Fruit fly (Drosophila melanogaster): ENCODE measurements around the gene Galk.

Gene Galk

DNA sequence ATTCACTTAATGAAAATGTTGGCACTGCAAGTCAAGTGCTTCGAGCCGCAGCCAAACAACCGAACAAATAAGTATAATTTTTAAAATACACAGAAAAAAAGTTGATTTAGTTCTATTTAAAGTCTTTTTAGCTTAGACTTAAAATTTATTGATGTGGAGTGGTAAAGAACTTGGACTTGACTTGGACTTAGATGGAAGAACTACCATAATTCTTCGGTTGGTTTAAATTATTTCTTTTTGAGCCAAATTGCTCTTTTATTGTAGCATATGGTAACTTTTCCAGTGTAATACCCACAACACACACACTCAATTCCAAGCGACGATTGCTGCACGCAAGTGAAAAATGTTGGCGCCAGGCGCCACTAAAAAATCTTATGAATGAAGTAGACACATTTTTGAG, 42.2 kb upstream of the Galk start (continued):
- peak; percentile 10 for TF ChIP-seq CG3407 (GFP tag; optimal IDR thresholded peaks at IDR 0.05)
- TF ChIP-seq Lhr (GFP tag; optimal IDR thresholded peaks at IDR 0.05) = peak; percentile 21
- TF ChIP-seq wek (GFP tag; optimal IDR thresholded peaks at IDR 0.05) = no peak
- peak; percentile 6 for TF ChIP-seq CG2875 (GFP tag; optimal IDR thresholded peaks at IDR 0.05)
- no peak for TF ChIP-seq luna (GFP tag; optimal IDR thresholded peaks at IDR 0.05)
- TF ChIP-seq CG14441 (GFP tag; IDR thresholded peaks at IDR 0.05) = no peak
- TF ChIP-seq CG9876 (GFP tag; optimal IDR thresholded peaks at IDR 0.05) = no peak
- TF ChIP-seq jumu (GFP tag; optimal IDR thresholded peaks at IDR 0.05) = no peak
- TF ChIP-seq D (optimal IDR thresholded peaks at IDR 0.05) = no peak
- peak; percentile 38 for TF ChIP-seq D (GFP tag; optimal IDR thresholded peaks at IDR 0.05)
- TF ChIP-seq ham (GFP tag; IDR thresholded peaks at IDR 0.05) = no peak
- no peak for TF ChIP-seq Gug (GFP tag; IDR thresholded peaks at IDR 0.05)
- TF ChIP-seq ase (GFP tag; IDR thresholded peaks at IDR 0.05) = 0 out of 3 replicates have a peak, but pooled peaks have one; percentile 28
- no peak for TF ChIP-seq Dref (GFP tag; IDR thresholded peaks at IDR 0.05)
- TF ChIP-seq CG8281 (tag; optimal IDR thresholded peaks at IDR 0.05) = no peak
- peak; percentile 12 for TF ChIP-seq NK7.1 (GFP tag; optimal IDR thresholded peaks at IDR 0.05)
- TF ChIP-seq Ssrp (tag; optimal IDR thresholded peaks at IDR 0.05) = peak; percentile 63
- TF ChIP-seq sima (GFP tag; optimal IDR thresholded peaks at IDR 0.05) = no peak
- peak; percentile 83 for TF ChIP-seq Med (GFP tag)
- no peak for TF ChIP-seq amos (GFP tag; IDR thresholded peaks at IDR 0.05; ENCODE audit: partially characterized antibody)
- no peak for TF ChIP-seq Ravus (GFP tag; IDR thresholded peaks at IDR 0.05)
- TF ChIP-seq Doc2 (GFP tag; IDR thresholded peaks at IDR 0.05) = no peak
- TF ChIP-seq Usf (GFP tag; optimal IDR thresholded peaks at IDR 0.05) = no peak
- no peak for TF ChIP-seq vnd (GFP tag; IDR thresholded peaks at IDR 0.05; ENCODE audit: partially characterized antibody)
- no peak for TF ChIP-seq CG31388 (GFP tag; optimal IDR thresholded peaks at IDR 0.05)
- TF ChIP-seq CG13894 (tag; optimal IDR thresholded peaks at IDR 0.05) = no peak
- no peak for TF ChIP-seq CG3065 (GFP tag; optimal IDR thresholded peaks at IDR 0.05)
- TF ChIP-seq CG12744 (GFP tag; optimal IDR thresholded peaks at IDR 0.05) = no peak
- no peak for TF ChIP-seq ftz-f1 (GFP tag; optimal IDR thresholded peaks at IDR 0.05)
- no peak for TF ChIP-seq Elba2 (GFP tag; optimal IDR thresholded peaks at IDR 0.05)
- no peak for TF ChIP-seq CG6791 (GFP tag; IDR thresholded peaks at IDR 0.05; ENCODE audit: partially characterized antibody)
- TF ChIP-seq CG3163 (GFP tag; optimal IDR thresholded peaks at IDR 0.05) = no peak
- TF ChIP-seq CoRest (tag; optimal IDR thresholded peaks at IDR 0.05) = peak; percentile 63
- TF ChIP-seq CG15479 (GFP tag; optimal IDR thresholded peaks at IDR 0.05) = no peak
- TF ChIP-seq Antp (GFP tag; optimal IDR thresholded peaks at IDR 0.05) = peak; percentile 22
- peak; percentile 33; the same call in 1 of the 2 replicates for TF ChIP-seq ranshi (GFP tag; IDR thresholded peaks at IDR 0.05)
- TF ChIP-seq fd3F (GFP tag; optimal IDR thresholded peaks at IDR 0.05) = no peak
- TF ChIP-seq CG8924 (tag; optimal IDR thresholded peaks at IDR 0.05) = peak; percentile 69
- TF ChIP-seq CG4424 (GFP tag; optimal IDR thresholded peaks at IDR 0.05) = peak; percentile 54
- TF ChIP-seq Poxn (GFP tag; IDR thresholded peaks at IDR 0.05) = no peak
- TF ChIP-seq Dip3 (GFP tag; optimal IDR thresholded peaks at IDR 0.05) = no peak
- TF ChIP-seq schlank (tag; optimal IDR thresholded peaks at IDR 0.05) = no peak
- TF ChIP-seq NC2β (GFP tag; optimal IDR thresholded peaks at IDR 0.05) = peak; percentile 28
- TF ChIP-seq CG1603 (tag; optimal IDR thresholded peaks at IDR 0.05) = peak; percentile 57
- TF ChIP-seq Vsx1 (GFP tag; optimal IDR thresholded peaks at IDR 0.05) = no peak
- TF ChIP-seq CG6813 (GFP tag; optimal IDR thresholded peaks at IDR 0.05) = no peak
- TF ChIP-seq Hr78 (GFP tag; optimal IDR thresholded peaks at IDR 0.05) = no peak
- TF ChIP-seq Dip2 (GFP tag; IDR thresholded peaks at IDR 0.05) = no peak
- TF ChIP-seq CkIIα-i1 (GFP tag; IDR thresholded peaks at IDR 0.05) = no peak
- TF ChIP-seq CG2202 (tag; optimal IDR thresholded peaks at IDR 0.05) = peak; percentile 53
- peak; percentile 5 for TF ChIP-seq Blimp-1 (GFP tag; optimal IDR thresholded peaks at IDR 0.05)
- no peak for TF ChIP-seq danr (GFP tag; IDR thresholded peaks at IDR 0.05)
